Worm (Caenorhabditis elegans): ENCODE results near the gene R08A2.7.
A peak's percentile ranks its signal among the peaks of the same experiment; 100 is the strongest.

The R08A2.7 gene

ce11 chrV:14688097-14688912 is 34.8 kb upstream of the R08A2.7 start, which contains the start of gene C47E8.11 (continued):
- TF ChIP-seq attf-6 (GFP tag; IDR thresholded peaks at IDR 0.05): no peak; the same call in 1 of the 2 replicates
- no peak for TF ChIP-seq B0035.1 (tag; optimal IDR thresholded peaks at IDR 0.05)
- peak; percentile 6 for TF ChIP-seq B0261.1 (tag; optimal IDR thresholded peaks at IDR 0.05)
- TF ChIP-seq dpff-1 (tag; optimal IDR thresholded peaks at IDR 0.05): no peak
- TF ChIP-seq aptf-2 (GFP tag; conservative IDR thresholded peaks at IDR 0.05): no peak
- TF ChIP-seq nfyb-1 (GFP tag; IDR thresholded peaks at IDR 0.05): peak; percentile 75
- TF ChIP-seq ceh-91 (GFP tag; IDR thresholded peaks at IDR 0.05): no peak
- no peak for TF ChIP-seq hlh-12 (tag; optimal IDR thresholded peaks at IDR 0.05)
- no peak for TF ChIP-seq Y53F4B.3 (GFP tag; IDR thresholded peaks at IDR 0.05)
- no peak for TF ChIP-seq F37B4.10 (GFP tag; IDR thresholded peaks at IDR 0.05)
- TF ChIP-seq zfh-2 (GFP tag; conservative IDR thresholded peaks at IDR 0.05): peak; percentile 51
- TF ChIP-seq ztf-6 (GFP tag; IDR thresholded peaks at IDR 0.05): no peak
- peak; percentile 19 for TF ChIP-seq efl-1 (GFP tag; optimal IDR thresholded peaks at IDR 0.05)
- TF ChIP-seq egl-44 (GFP tag; IDR thresholded peaks at IDR 0.05): no peak
- TF ChIP-seq T07F8.4 (tag; optimal IDR thresholded peaks at IDR 0.05): peak; percentile 7
- TF ChIP-seq nhr-80 (tag; optimal IDR thresholded peaks at IDR 0.05): peak; percentile 32
- TF ChIP-seq aptf-3 (GFP tag; IDR thresholded peaks at IDR 0.05): no peak
- TF ChIP-seq snpc-3.4 (tag; optimal IDR thresholded peaks at IDR 0.05): peak; percentile 88
- TF ChIP-seq mcd-1 (GFP tag; IDR thresholded peaks at IDR 0.05): peak; percentile 66
- peak; percentile 48 for TF ChIP-seq F52B5.7 (tag; optimal IDR thresholded peaks at IDR 0.05)
- peak; percentile 50 for TF ChIP-seq zim-3 (tag; optimal IDR thresholded peaks at IDR 0.05)
- TF ChIP-seq snpc-1.3 (tag; optimal IDR thresholded peaks at IDR 0.05; ENCODE audit: insufficient read depth): peak; percentile 82
- TF ChIP-seq gei-17 (GFP tag; optimal IDR thresholded peaks at IDR 0.05): peak; percentile 42
- no peak for TF ChIP-seq F57A8.1 (GFP tag; optimal IDR thresholded peaks at IDR 0.05)
- TF ChIP-seq ztf-22 (GFP tag; optimal IDR thresholded peaks at IDR 0.05): no peak
- no peak for TF ChIP-seq egl-18 (GFP tag; IDR thresholded peaks at IDR 0.05)
- TF ChIP-seq F57C9.4 (tag; optimal IDR thresholded peaks at IDR 0.05): no peak
- TF ChIP-seq tbp1 (GFP tag; optimal IDR thresholded peaks at IDR 0.05): peak; percentile 67
- no peak for TF ChIP-seq F55B11.4 (tag; optimal IDR thresholded peaks at IDR 0.05; ENCODE audit: borderline replicate concordance, insufficient read depth)
- TF ChIP-seq ztf-28 (GFP tag; IDR thresholded peaks at IDR 0.05): no peak
- TF ChIP-seq C17E4.6 (GFP tag; IDR thresholded peaks at IDR 0.05): no peak
- TF ChIP-seq B0019.2 (GFP tag; conservative IDR thresholded peaks at IDR 0.05): no peak
- peak; percentile 85 for TF ChIP-seq F10E7.11 (tag; optimal IDR thresholded peaks at IDR 0.05)
- no peak for TF ChIP-seq pha-4 (tag; optimal IDR thresholded peaks at IDR 0.05)
- TF ChIP-seq mxl-1 (tag; optimal IDR thresholded peaks at IDR 0.05): no peak
- peak; percentile 26 for TF ChIP-seq attf-5 (GFP tag; optimal IDR thresholded peaks at IDR 0.05)
- TF ChIP-seq tbx-9 (tag; optimal IDR thresholded peaks at IDR 0.05; ENCODE audit: borderline replicate concordance): no peak
- TF ChIP-seq F39B2.1 (GFP tag; IDR thresholded peaks at IDR 0.05): no peak
- peak; percentile 44 for TF ChIP-seq F23B12.7 (tag; optimal IDR thresholded peaks at IDR 0.05; ENCODE audit: insufficient read depth)
- TF ChIP-seq B0336.3 (GFP tag; IDR thresholded peaks at IDR 0.05): peak; percentile 86
- TF ChIP-seq madf-3 (GFP tag; IDR thresholded peaks at IDR 0.05): peak; percentile 72; the same call in 1 of the 2 replicates
- peak; percentile 92 for TF ChIP-seq Y56A3A.18 (GFP tag; IDR thresholded peaks at IDR 0.05)
- TF ChIP-seq madf-6 (GFP tag; IDR thresholded peaks at IDR 0.05): peak; percentile 84
- peak; percentile 74 for TF ChIP-seq ztf-26 (tag; optimal IDR thresholded peaks at IDR 0.05)
- TF ChIP-seq ceh-27 (GFP tag; optimal IDR thresholded peaks at IDR 0.05): no peak
- peak; percentile 36; the same call in 1 of the 2 replicates for TF ChIP-seq F33H1.4 (GFP tag; IDR thresholded peaks at IDR 0.05)
- no peak; the same call in 1 of the 2 replicates for TF ChIP-seq lin-26 (GFP tag; IDR thresholded peaks at IDR 0.05)
